Worm (Caenorhabditis elegans): ENCODE results near the gene nars-2.

ce11 chrIII:11462332-11462731 lies 38.2 kb downstream of the nars-2 start:
- TF ChIP-seq ama-1 (optimal IDR thresholded peaks at IDR 0.05) (no peak), ets-7 (tag; optimal IDR thresholded peaks at IDR 0.05) (no peak), flt-1 (GFP tag; IDR thresholded peaks at IDR 0.05) (no peak), ceh-36 (tag; optimal IDR thresholded peaks at IDR 0.05) (no peak), aly-1 (tag; optimal IDR thresholded peaks at IDR 0.05) (no peak), F13C5.2 (tag; optimal IDR thresholded peaks at IDR 0.05) (no peak), tra-4 (tag; optimal IDR thresholded peaks at IDR 0.05) (no peak), tbx-11 (GFP tag; IDR thresholded peaks at IDR 0.05) (no peak)
